Fruit fly (Drosophila melanogaster): ENCODE data around the gene Fbp1.
A peak's percentile ranks its signal among the peaks of the same experiment; 100 is the strongest.

The Fbp1 gene

dm6 chr3L:14053073-14053643 is 44.7 kb downstream of the Fbp1 start, which contains the start of the genes CG13484 and Frl:
TSS of gene CG13484 (minus strand) at chr3L:14053079.
TSS of gene Frl (plus strand) at chr3L:14053215.
- TF ChIP-seq Mnt (GFP tag; optimal IDR thresholded peaks at IDR 0.05) (peak; percentile 64), ovo (GFP tag; optimal IDR thresholded peaks at IDR 0.05) (peak; percentile 27), CG7101 (tag; optimal IDR thresholded peaks at IDR 0.05) (peak; percentile 43), bab1 (GFP tag; optimal IDR thresholded peaks at IDR 0.05) (peak; percentile 83), CG1620 (GFP tag; optimal IDR thresholded peaks at IDR 0.05) (peak; percentile 42), Clk (GFP tag; optimal IDR thresholded peaks at IDR 0.05) (no peak), Hr96 (GFP tag; optimal IDR thresholded peaks at IDR 0.05) (no peak), Crg-1 (GFP tag; optimal IDR thresholded peaks at IDR 0.05) (peak; percentile 15), CG33017 (tag; optimal IDR thresholded peaks at IDR 0.05) (peak; percentile 3), CG14711 (tag; optimal IDR thresholded peaks at IDR 0.05) (peak; percentile 35), kay (GFP tag; ENCODE audit: borderline replicate concordance) (no peak), pad (GFP tag; optimal IDR thresholded peaks at IDR 0.05) (peak; percentile 27), cnc (optimal IDR thresholded peaks at IDR 0.05) (no peak), CG12768 (GFP tag; optimal IDR thresholded peaks at IDR 0.05) (peak; percentile 44), CG11617 (GFP tag; optimal IDR thresholded peaks at IDR 0.05) (peak; percentile 35), tj (GFP tag; optimal IDR thresholded peaks at IDR 0.05) (peak; percentile 71), cic (GFP tag; optimal IDR thresholded peaks at IDR 0.05) (peak; percentile 53)

- TF ChIP-seq bab1 (GFP tag; optimal IDR thresholded peaks at IDR 0.05) (peak; percentile 76), toe (GFP tag; optimal IDR thresholded peaks at IDR 0.05) (peak; percentile 68), CG5204 (GFP tag; optimal IDR thresholded peaks at IDR 0.05) (peak; percentile 55), Clk (GFP tag; optimal IDR thresholded peaks at IDR 0.05) (peak; percentile 24), CG12768 (GFP tag; optimal IDR thresholded peaks at IDR 0.05) (peak; percentile 30), Crg-1 (GFP tag; optimal IDR thresholded peaks at IDR 0.05) (no peak), CG7045 (GFP tag; optimal IDR thresholded peaks at IDR 0.05) (peak; percentile 30), CG33017 (tag; optimal IDR thresholded peaks at IDR 0.05) (no peak), ovo (GFP tag; optimal IDR thresholded peaks at IDR 0.05) (no peak), CG14711 (tag; optimal IDR thresholded peaks at IDR 0.05) (peak; percentile 42), CG11617 (GFP tag; optimal IDR thresholded peaks at IDR 0.05) (no peak), pad (GFP tag; optimal IDR thresholded peaks at IDR 0.05) (peak; percentile 45), Hr96 (GFP tag; optimal IDR thresholded peaks at IDR 0.05) (peak; percentile 57), tj (GFP tag; optimal IDR thresholded peaks at IDR 0.05) (no peak), cnc (optimal IDR thresholded peaks at IDR 0.05) (no peak), CG7101 (tag; optimal IDR thresholded peaks at IDR 0.05) (peak; percentile 41), Mnt (GFP tag; optimal IDR thresholded peaks at IDR 0.05) (peak; percentile 58), CG1620 (GFP tag; optimal IDR thresholded peaks at IDR 0.05) (peak; percentile 64)
Observed at dm6 chr3L:14050944-14051548, 46.8 kb downstream of the Fbp1 start, which contains the start of gene CG6833. TSS of gene CG6833 (plus strand) at chr3L:14051206.

- TF ChIP-seq ovo (GFP tag; optimal IDR thresholded peaks at IDR 0.05) (peak; percentile 30), kay (GFP tag; ENCODE audit: borderline replicate concordance) (no peak), Hr96 (GFP tag; optimal IDR thresholded peaks at IDR 0.05) (no peak), tj (GFP tag; optimal IDR thresholded peaks at IDR 0.05) (no peak), CG7045 (GFP tag; optimal IDR thresholded peaks at IDR 0.05) (peak; percentile 47), CG1620 (GFP tag; optimal IDR thresholded peaks at IDR 0.05) (peak; percentile 5), toe (GFP tag; optimal IDR thresholded peaks at IDR 0.05) (no peak), bab1 (GFP tag; optimal IDR thresholded peaks at IDR 0.05) (no peak), CG33017 (tag; optimal IDR thresholded peaks at IDR 0.05) (peak; percentile 49), cnc (optimal IDR thresholded peaks at IDR 0.05) (no peak), Clk (GFP tag; optimal IDR thresholded peaks at IDR 0.05) (no peak), CG7101 (tag; optimal IDR thresholded peaks at IDR 0.05) (peak; percentile 53), CG5204 (GFP tag; optimal IDR thresholded peaks at IDR 0.05) (peak; percentile 56), CG11617 (GFP tag; optimal IDR thresholded peaks at IDR 0.05) (peak; percentile 37), pad (GFP tag; optimal IDR thresholded peaks at IDR 0.05) (peak; percentile 43), cic (GFP tag; optimal IDR thresholded peaks at IDR 0.05) (peak; percentile 3), CG14711 (tag; optimal IDR thresholded peaks at IDR 0.05) (peak; percentile 58), Mnt (GFP tag; optimal IDR thresholded peaks at IDR 0.05) (no peak), CG12768 (GFP tag; optimal IDR thresholded peaks at IDR 0.05) (no peak), Crg-1 (GFP tag; optimal IDR thresholded peaks at IDR 0.05) (peak; percentile 7)
Observed at dm6 chr3L:14049620-14050253, 48.1 kb downstream of the Fbp1 start, which contains the start of gene Neurl4. TSS of gene Neurl4 (minus strand) at chr3L:14049892.

Data from whole organism, adult.